Worm (Caenorhabditis elegans) whole organism, young adult: ENCODE results near the gene srw-77.

ENCODE experiments used
- B0035.1 ChIP-seq: sonication (generic microtip); optimal IDR thresholded peaks from 2 replicates; lab custom pipeline; 2016; ENCODE audit warnings: missing genetic modification characterization, mild to moderate bottlenecking, missing compliant biosample characterization, missing genotype, missing genetic modification reagents
- B0261.1 ChIP-seq: sonication (generic microtip); optimal IDR thresholded peaks from 2 replicates; lab custom pipeline; 2016; ENCODE audit warnings: mild to moderate bottlenecking, missing genetic modification characterization, moderate library complexity, missing compliant biosample characterization
- B0336.3 ChIP-seq: fragments of 200-800 bp; sonication (Bioruptor generic); IDR thresholded peaks from 2 replicates; pipeline ENCODE4 v1.3.6; 2022; ENCODE audit warnings: missing genetic modification characterization, missing compliant biosample characterization
- C06A6.2 ChIP-seq: fragments of 200-800 bp; sonication (Bioruptor generic); conservative IDR thresholded peaks from 2 replicates; pipeline ENCODE4 v1.3.6; 2022; ENCODE audit warnings: missing genetic modification characterization, missing compliant biosample characterization
- C17E4.6 ChIP-seq: fragments of 200-800 bp; sonication (Bioruptor generic); IDR thresholded peaks from 2 replicates; pipeline ENCODE4 v1.3.6; 2022; ENCODE audit warnings: missing genetic modification reagents, missing genetic modification characterization, missing compliant biosample characterization
- D2030.7 ChIP-seq: fragments of 200-800 bp; sonication (Bioruptor generic); IDR thresholded peaks from 2 replicates; pipeline ENCODE4 v1.3.6; 2022; ENCODE audit warnings: missing genetic modification reagents, missing genetic modification characterization, missing compliant biosample characterization
- F10E7.11 ChIP-seq: sonication (generic microtip); optimal IDR thresholded peaks from 2 replicates; lab custom pipeline; 2017; ENCODE audit warnings: mild to moderate bottlenecking, missing genetic modification characterization, moderate library complexity, missing compliant biosample characterization
- F22D6.2 ChIP-seq: sonication (generic microtip); optimal IDR thresholded peaks from 2 replicates; lab custom pipeline; 2016; ENCODE audit warnings: mild to moderate bottlenecking, missing genetic modification characterization, missing compliant biosample characterization
- F55B11.4 ChIP-seq: sonication (generic microtip); optimal IDR thresholded peaks from 2 replicates; lab custom pipeline; 2016; ENCODE audit warnings: missing compliant biosample characterization, missing genetic modification characterization, borderline replicate concordance; ENCODE audit not compliant: insufficient read depth
- K11D2.4 ChIP-seq: fragments of 200-800 bp; sonication (Bioruptor generic); IDR thresholded peaks from 2 replicates; pipeline ENCODE4 v1.3.6; 2022; ENCODE audit warnings: missing genetic modification reagents, missing genetic modification characterization, missing compliant biosample characterization
- Y53F4B.3 ChIP-seq: fragments of 200-800 bp; sonication (Bioruptor generic); IDR thresholded peaks from 2 replicates; pipeline ENCODE4 v1.3.6; 2022; ENCODE audit warnings: missing genetic modification reagents, missing genetic modification characterization, missing compliant biosample characterization
- Y53G8AR.9 ChIP-seq: fragments of 200-800 bp; sonication (Bioruptor generic); conservative IDR thresholded peaks from 2 replicates; pipeline ENCODE4 v1.3.6; 2022; ENCODE audit warnings: missing genetic modification reagents, missing genetic modification characterization, missing compliant biosample characterization
- Y79H2A.3 ChIP-seq: fragments of 200-800 bp; sonication (Bioruptor generic); conservative IDR thresholded peaks from 2 replicates; pipeline ENCODE4 v1.3.6; 2022; ENCODE audit warnings: missing genetic modification reagents, missing genetic modification characterization, missing compliant biosample characterization
- ZK185.1 ChIP-seq: sonication (generic microtip); optimal IDR thresholded peaks from 2 replicates; lab custom pipeline; 2016; ENCODE audit warnings: mild to moderate bottlenecking, missing genetic modification characterization, missing compliant biosample characterization; ENCODE audit not compliant: poor library complexity, severe bottlenecking
- ama-1 ChIP-seq, 3 experiments: fragments of 150-350 bp in 1 of 3; sonication (generic microtip) in 2 of 3; optimal IDR thresholded peaks; 2 replicates each; lab custom pipeline; 2014 to 2018; ENCODE audit warnings: missing biosample characterization in 2 of 3, missing genetic modification characterization in 2 of 3, missing genetic modification reagents in 2 of 3
- aptf-3 ChIP-seq: fragments of 200-800 bp; sonication (Bioruptor generic); IDR thresholded peaks from 2 replicates; pipeline ENCODE4 v1.3.6; 2022; ENCODE audit warnings: missing genetic modification characterization, missing compliant biosample characterization
- atf-7 ChIP-seq: sonication (generic microtip); optimal IDR thresholded peaks from 2 replicates; lab custom pipeline; 2017; ENCODE audit warnings: mild to moderate bottlenecking, missing genetic modification characterization, missing compliant biosample characterization
- bed-2 ChIP-seq: fragments of 200-800 bp; sonication (Bioruptor generic); IDR thresholded peaks from 2 replicates; pipeline ENCODE4 v1.3.6; 2022; ENCODE audit warnings: missing genetic modification reagents, missing genetic modification characterization, missing compliant biosample characterization
- cebp-1 ChIP-seq, 2 experiments: fragments of 200-800 bp in 1 of 2; sonication (Bioruptor generic) in 1 of 2; sonication (generic microtip) in 1 of 2; IDR thresholded peaks in 1 of 2; optimal IDR thresholded peaks in 1 of 2; 2 replicates each; pipeline versions ENCODE4 v1.3.6 to Lab custom; 2017 to 2022; ENCODE audit warnings: missing compliant biosample characterization in 2 of 2, missing genetic modification characterization in 2 of 2, mild to moderate bottlenecking in 1 of 2, missing genetic modification reagents in 1 of 2, moderate library complexity in 1 of 2
- ceh-58 ChIP-seq: fragments of 200-800 bp; sonication (Bioruptor generic); IDR thresholded peaks from 2 replicates; pipeline ENCODE4 v1.3.6; 2022; ENCODE audit warnings: missing genetic modification characterization, missing compliant biosample characterization
- ceh-79 ChIP-seq: sonication (generic microtip); optimal IDR thresholded peaks from 2 replicates; lab custom pipeline; 2017; ENCODE audit warnings: mild to moderate bottlenecking, missing genetic modification characterization, missing compliant biosample characterization
- chd-7 ChIP-seq: sonication (generic microtip); optimal IDR thresholded peaks from 2 replicates; lab custom pipeline; 2016; ENCODE audit warnings: mild to moderate bottlenecking, missing genetic modification characterization, moderate library complexity, missing compliant biosample characterization
- egl-44 ChIP-seq: fragments of 200-800 bp; sonication (Bioruptor generic); IDR thresholded peaks from 2 replicates; pipeline ENCODE4 v1.3.6; 2022; ENCODE audit warnings: missing genetic modification reagents, missing genetic modification characterization, missing compliant biosample characterization
- ekl-4 ChIP-seq: fragments of 200-800 bp; sonication (Bioruptor generic); IDR thresholded peaks from 2 replicates; pipeline ENCODE4 v1.3.6; 2022; ENCODE audit warnings: missing genetic modification reagents, missing genetic modification characterization, missing compliant biosample characterization
- hlh-12 ChIP-seq: sonication (generic microtip); optimal IDR thresholded peaks from 2 replicates; lab custom pipeline; 2016; ENCODE audit warnings: missing genetic modification characterization, missing compliant biosample characterization
- hsf-1 ChIP-seq: fragments of 200-800 bp; sonication (Bioruptor generic); IDR thresholded peaks from 2 replicates; pipeline ENCODE4 v1.3.6; 2022; ENCODE audit warnings: missing genetic modification reagents, missing genetic modification characterization, missing compliant biosample characterization
- lag-1 ChIP-seq: fragments of 200-800 bp; sonication (Bioruptor generic); IDR thresholded peaks from 2 replicates; pipeline ENCODE4 v1.3.6; 2022; ENCODE audit warnings: missing genetic modification reagents, missing genetic modification characterization, missing compliant biosample characterization
- let-526 ChIP-seq: fragments of 200-800 bp; sonication (Bioruptor generic); IDR thresholded peaks from 2 replicates; pipeline ENCODE4 v1.3.6; 2022; ENCODE audit warnings: missing genetic modification reagents, missing genetic modification characterization, missing compliant biosample characterization
- lin-26 ChIP-seq: fragments of 200-800 bp; sonication (Bioruptor generic); IDR thresholded peaks from 2 replicates; pipeline ENCODE4 v1.3.6; 2022; ENCODE audit warnings: missing genetic modification reagents, missing genetic modification characterization, missing compliant biosample characterization
- lin-35 ChIP-seq, 3 experiments: fragments of 150-350 bp in 2 of 3; sonication (generic microtip) in 1 of 3; optimal IDR thresholded peaks; 2 replicates each; lab custom pipeline; 2014 to 2018; ENCODE audit warnings: missing biosample characterization in 3 of 3, missing genetic modification characterization in 3 of 3, missing genetic modification reagents in 3 of 3
- lin-40 ChIP-seq: sonication (generic microtip); optimal IDR thresholded peaks from 2 replicates; lab custom pipeline; 2016; ENCODE audit warnings: missing genetic modification characterization, mild to moderate bottlenecking, missing compliant biosample characterization, missing genotype, missing genetic modification reagents
- mes-4 ChIP-seq: sonication (generic microtip); optimal IDR thresholded peaks from 2 replicates; lab custom pipeline; 2016; ENCODE audit warnings: missing genotype, missing genetic modification characterization, missing compliant biosample characterization
- mxl-1 ChIP-seq: sonication (generic microtip); optimal IDR thresholded peaks from 2 replicates; lab custom pipeline; 2016; ENCODE audit warnings: missing genetic modification characterization, missing compliant biosample characterization
- nfya-1 ChIP-seq: sonication (generic microtip); optimal IDR thresholded peaks from 2 replicates; lab custom pipeline; 2017; ENCODE audit warnings: antibody characterized with exemption, missing compliant biosample characterization, missing genetic modification characterization, borderline replicate concordance; ENCODE audit not compliant: insufficient read depth
- nhr-90 ChIP-seq: sonication (generic microtip); optimal IDR thresholded peaks from 2 replicates; lab custom pipeline; 2016; ENCODE audit warnings: missing genotype, mild to moderate bottlenecking, missing genetic modification characterization, missing compliant biosample characterization
- pbrm-1 ChIP-seq: fragments of 200-800 bp; sonication (Bioruptor generic); IDR thresholded peaks from 2 replicates; pipeline ENCODE4 v1.3.6; 2022; ENCODE audit warnings: missing genetic modification reagents, missing genetic modification characterization, missing compliant biosample characterization
- repo-1 ChIP-seq: sonication (generic microtip); optimal IDR thresholded peaks from 2 replicates; lab custom pipeline; 2017; ENCODE audit warnings: mild to moderate bottlenecking, missing genetic modification characterization, missing compliant biosample characterization
- rpc-1 ChIP-seq, 2 experiments: fragments of 150-350 bp in 1 of 2; sonication (generic microtip) in 1 of 2; optimal IDR thresholded peaks; 2 replicates each; lab custom pipeline; 2014 to 2018; ENCODE audit warnings: missing biosample characterization in 1 of 2, missing genetic modification characterization in 1 of 2, missing genetic modification reagents in 1 of 2, missing genotype in 1 of 2
- sdz-38 ChIP-seq: sonication (generic microtip); optimal IDR thresholded peaks from 2 replicates; lab custom pipeline; 2016; ENCODE audit warnings: missing genotype, missing genetic modification characterization, missing compliant biosample characterization
- snpc-1.1 ChIP-seq: sonication (generic microtip); optimal IDR thresholded peaks from 2 replicates; lab custom pipeline; 2017; ENCODE audit warnings: missing genetic modification characterization, mild to moderate bottlenecking, missing compliant biosample characterization, antibody characterized with exemption, moderate library complexity, missing genotype, missing genetic modification reagents; ENCODE audit not compliant: insufficient read depth
- snpc-4 ChIP-seq, 5 experiments: fragments of 150-350 bp in 1 of 5; sonication (generic microtip) in 4 of 5; optimal IDR thresholded peaks; 2 replicates each; lab custom pipeline; 2014 to 2018; ENCODE audit warnings: missing genetic modification characterization in 5 of 5, missing biosample characterization in 3 of 5, antibody characterized with exemption in 2 of 5, mild to moderate bottlenecking in 2 of 5, missing compliant biosample characterization in 2 of 5, missing genotype in 2 of 5, moderate library complexity in 2 of 5, missing genetic modification reagents in 1 of 5
- unc-62 ChIP-seq: fragments of 150-350 bp; optimal IDR thresholded peaks from 2 replicates; lab custom pipeline; 2014; ENCODE audit warnings: missing biosample characterization, missing genetic modification reagents, missing genetic modification characterization
- zfh-2 ChIP-seq: fragments of 200-800 bp; sonication (Bioruptor generic); conservative IDR thresholded peaks from 2 replicates; pipeline ENCODE4 v1.3.6; 2022; ENCODE audit warnings: missing genetic modification reagents, missing genetic modification characterization, missing compliant biosample characterization
- ztf-22 ChIP-seq: fragments of 200-800 bp; sonication (Bioruptor generic); optimal IDR thresholded peaks from 2 replicates; lab custom pipeline; 2018; ENCODE audit warnings: mild to moderate bottlenecking, missing genetic modification characterization, moderate library complexity, missing compliant biosample characterization
- ztf-25 ChIP-seq: fragments of 200-800 bp; sonication (Bioruptor generic); IDR thresholded peaks from 2 replicates; pipeline ENCODE4 v1.3.6; 2022; ENCODE audit warnings: missing genetic modification reagents, missing genetic modification characterization, missing compliant biosample characterization

The srw-77 gene

DNA sequence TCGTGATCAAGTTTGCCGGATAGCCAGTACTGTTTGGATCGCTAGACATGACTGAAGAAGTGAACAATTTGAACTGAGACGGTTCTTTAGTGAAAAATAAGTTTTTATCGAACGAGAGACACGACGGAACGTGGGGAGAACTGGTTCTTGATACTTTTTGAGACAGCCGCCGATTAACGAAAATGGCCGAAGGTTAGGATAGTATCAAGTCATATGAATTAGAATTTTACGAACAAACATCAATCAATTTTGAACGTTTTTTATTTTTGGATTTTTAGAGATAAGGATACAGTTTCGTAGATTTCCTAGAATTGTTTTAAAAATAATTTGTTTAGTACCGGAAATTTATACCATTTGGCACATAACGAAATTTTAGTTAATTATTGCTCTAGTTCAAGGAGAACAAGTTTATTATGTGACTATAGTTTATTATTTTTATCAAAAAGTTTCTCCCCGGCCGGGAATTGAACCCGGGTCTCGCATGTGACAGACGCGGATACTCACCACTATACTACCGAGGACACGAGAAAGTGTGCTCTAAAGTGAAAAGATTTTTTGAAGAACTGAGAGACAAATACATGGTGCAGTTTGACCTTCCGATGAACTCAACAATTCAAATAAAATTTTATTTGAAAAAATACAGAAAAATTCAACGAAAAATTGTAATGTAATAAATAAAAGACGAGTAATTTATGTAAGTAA is 5.0 kb upstream of the srw-77 start, which contains the start of gene W06G6.20 (continued):
- TF ChIP-seq snpc-4 (GFP tag; optimal IDR thresholded peaks at IDR 0.05; lab: Kevin White, UChicago) (peak; percentile 44), snpc-4 (tag; optimal IDR thresholded peaks at IDR 0.05; lab: Kevin White, UChicago) (peak in 3 of 4 experiments; percentile 29 to 85 (median 76)), nhr-90 (tag; lab: Kevin White, UChicago) (peak; percentile 39), aptf-3 (GFP tag; lab: Robert Waterston, UW) (no peak), B0035.1 (tag; lab: Kevin White, UChicago) (no peak), mes-4 (tag; lab: Kevin White, UChicago) (no peak), mxl-1 (tag; lab: Kevin White, UChicago) (peak; percentile 24), Y53G8AR.9 (GFP tag; lab: Robert Waterston, UW) (no peak), ekl-4 (GFP tag; lab: Robert Waterston, UW) (no peak), lin-40 (tag; lab: Kevin White, UChicago) (no peak), ceh-79 (tag; lab: Kevin White, UChicago) (no peak), zfh-2 (GFP tag; lab: Robert Waterston, UW) (no peak), ama-1 (optimal IDR thresholded peaks at IDR 0.05; lab: Kevin White, UChicago) (no peak), ama-1 (GFP tag; optimal IDR thresholded peaks at IDR 0.05; lab: Kevin White, UChicago) (no peak), snpc-1.1 (tag; lab: Kevin White, UChicago) (peak; percentile 75), F22D6.2 (no peak), ZK185.1 (tag; lab: Kevin White, UChicago) (peak; percentile 20), bed-2 (GFP tag; lab: Robert Waterston, UW) (no peak), lin-26 (GFP tag; lab: Robert Waterston, UW) (peak; percentile 86), hsf-1 (GFP tag; lab: Robert Waterston, UW) (peak; percentile 20; the same call in 1 of the 2 replicates), repo-1 (tag; lab: Kevin White, UChicago) (no peak), F10E7.11 (no peak), Y53F4B.3 (GFP tag; lab: Robert Waterston, UW) (no peak), pbrm-1 (peak; percentile 63; the same call in 1 of the 2 replicates), B0336.3 (GFP tag; lab: Robert Waterston, UW) (no peak), ztf-22 (GFP tag; lab: Kevin White, UChicago) (no peak), F55B11.4 (tag; lab: Kevin White, UChicago) (no peak), ztf-25 (GFP tag; lab: Robert Waterston, UW) (peak; percentile 61; the same call in 1 of the 2 replicates), atf-7 (no peak), nfya-1 (tag; lab: Kevin White, UChicago) (no peak), rpc-1 (optimal IDR thresholded peaks at IDR 0.05; lab: Kevin White, UChicago) (peak; percentile 71), rpc-1 (tag; optimal IDR thresholded peaks at IDR 0.05; lab: Kevin White, UChicago) (peak; percentile 90), K11D2.4 (GFP tag; lab: Robert Waterston, UW) (no peak), hlh-12 (tag; lab: Kevin White, UChicago) (no peak), egl-44 (no peak), let-526 (GFP tag; lab: Robert Waterston, UW) (no peak), lin-35 (GFP tag; optimal IDR thresholded peaks at IDR 0.05; lab: Kevin White, UChicago) (no peak), Y79H2A.3 (no peak), ceh-58 (GFP tag; lab: Robert Waterston, UW) (no peak), chd-7 (no peak), C17E4.6 (no peak), B0261.1 (tag; lab: Kevin White, UChicago) (peak; percentile 75), unc-62 (GFP tag; lab: Kevin White, UChicago) (no peak), lag-1 (GFP tag; lab: Robert Waterston, UW) (no peak), D2030.7 (GFP tag; lab: Robert Waterston, UW) (0 out of 2 replicates have a peak, but pooled peaks have one; percentile 22), C06A6.2 (GFP tag; lab: Robert Waterston, UW) (no peak), sdz-38 (tag; lab: Kevin White, UChicago) (no peak), cebp-1 (GFP tag; IDR thresholded peaks at IDR 0.05; lab: Robert Waterston, UW) (no peak), cebp-1 (tag; optimal IDR thresholded peaks at IDR 0.05; lab: Kevin White, UChicago) (peak; percentile 31)
